Fruit fly (Drosophila melanogaster) whole organism, embryonic: ENCODE results near the gene CG8907.

Experiments
- BEAF-32 ChIP-seq: fragments of 200-800 bp; sonication (Bioruptor generic); optimal IDR thresholded peaks from 3 replicates; lab custom pipeline; 2017; ENCODE audit warnings: missing biosample characterization, missing genetic modification characterization, mild to moderate bottlenecking, moderate library complexity, missing genetic modification reagents
- CG10366 ChIP-seq: fragments of 200-800 bp; sonication (Bioruptor generic); IDR thresholded peaks from 2 replicates; pipeline ENCODE4 v1.3.6; 2022; ENCODE audit warnings: missing biosample characterization, missing genetic modification characterization
- CG12104 ChIP-seq: fragments of 200-800 bp; sonication (Bioruptor generic); optimal IDR thresholded peaks from 3 replicates; lab custom pipeline; 2016; ENCODE audit warnings: missing biosample characterization, missing genetic modification characterization
- CG12155 ChIP-seq: fragments of 200-800 bp; sonication (Bioruptor generic); optimal IDR thresholded peaks from 3 replicates; lab custom pipeline; 2016; ENCODE audit warnings: missing biosample characterization, missing genetic modification characterization
- CG12659 ChIP-seq: fragments of 200-800 bp; sonication (Bioruptor generic); optimal IDR thresholded peaks from 3 replicates; lab custom pipeline; 2017; ENCODE audit warnings: mild to moderate bottlenecking, missing biosample characterization, missing genetic modification reagents, missing genetic modification characterization
- CG13624 ChIP-seq: fragments of 200-800 bp; sonication (Bioruptor generic); optimal IDR thresholded peaks from 2 replicates; lab custom pipeline; 2016; ENCODE audit warnings: missing biosample characterization, missing genetic modification characterization
- CG14710 ChIP-seq: fragments of 200-800 bp; sonication (Bioruptor generic); optimal IDR thresholded peaks from 3 replicates; lab custom pipeline; 2019; ENCODE audit warnings: missing biosample characterization, mild to moderate bottlenecking, missing genetic modification characterization, moderate library complexity
- CG2116 ChIP-seq: fragments of 200-800 bp; sonication (Bioruptor generic); optimal IDR thresholded peaks from 3 replicates; lab custom pipeline; 2018; ENCODE audit warnings: missing biosample characterization, mild to moderate bottlenecking, missing genetic modification characterization
- CG33213 ChIP-seq: fragments of 200-800 bp; sonication (Bioruptor generic); optimal IDR thresholded peaks from 3 replicates; lab custom pipeline; 2016; ENCODE audit warnings: missing biosample characterization, missing genetic modification characterization
- CG3995 ChIP-seq: fragments of 200-800 bp; sonication (Bioruptor generic); optimal IDR thresholded peaks from 3 replicates; lab custom pipeline; 2016; ENCODE audit warnings: missing biosample characterization, missing genetic modification characterization
- CG6254 ChIP-seq: fragments of 200-800 bp; sonication (Bioruptor generic); optimal IDR thresholded peaks from 3 replicates; lab custom pipeline; 2017; ENCODE audit warnings: mild to moderate bottlenecking, missing biosample characterization, missing genetic modification reagents, missing genetic modification characterization
- CG7372 ChIP-seq: fragments of 200-800 bp; sonication (Bioruptor generic); IDR thresholded peaks from 2 replicates; pipeline ENCODE4 v1.3.6; 2022; ENCODE audit warnings: missing biosample characterization, missing genetic modification characterization
- CG7928 ChIP-seq: fragments of 200-800 bp; sonication (Bioruptor generic); optimal IDR thresholded peaks from 2 replicates; lab custom pipeline; 2017; ENCODE audit warnings: missing biosample characterization, mild to moderate bottlenecking, missing genetic modification characterization
- CG9797 ChIP-seq: fragments of 200-800 bp; sonication (Bioruptor generic); optimal IDR thresholded peaks from 3 replicates; lab custom pipeline; 2018; ENCODE audit warnings: missing biosample characterization, mild to moderate bottlenecking, missing genetic modification characterization
- CG9817 ChIP-seq: fragments of 200-800 bp; sonication (Bioruptor generic); optimal IDR thresholded peaks from 2 replicates; lab custom pipeline; 2018; ENCODE audit warnings: missing biosample characterization, mild to moderate bottlenecking, missing genetic modification characterization, moderate library complexity
- CoRest ChIP-seq: fragments of 200-800 bp; sonication (Bioruptor generic); optimal IDR thresholded peaks from 3 replicates; lab custom pipeline; 2018; ENCODE audit warnings: missing biosample characterization, mild to moderate bottlenecking, missing genetic modification characterization, moderate library complexity
- Dbx ChIP-seq: fragments of 200-800 bp; sonication (Bioruptor generic); IDR thresholded peaks from 3 replicates; pipeline ENCODE4 v1.3.6; 2022; ENCODE audit warnings: missing biosample characterization, missing genetic modification characterization
- Doc3 ChIP-seq: fragments of 200-800 bp; sonication (Bioruptor generic); IDR thresholded peaks from 3 replicates; pipeline ENCODE4 v1.3.6; 2022; ENCODE audit warnings: missing biosample characterization, missing genetic modification characterization; ENCODE audit not compliant: partially characterized antibody
- E2f2 ChIP-seq: fragments of 200-800 bp; sonication (Bioruptor generic); IDR thresholded peaks from 2 replicates; pipeline ENCODE4 v1.3.6; 2022; ENCODE audit warnings: missing biosample characterization, missing genetic modification characterization
- HLH4C ChIP-seq: fragments of 200-800 bp; sonication (Bioruptor generic); IDR thresholded peaks from 3 replicates; pipeline ENCODE4 v1.3.6; 2022; ENCODE audit warnings: missing biosample characterization, missing genetic modification characterization; ENCODE audit not compliant: partially characterized antibody
- HLH54F ChIP-seq: fragments of 200-800 bp; sonication (Bioruptor generic); optimal IDR thresholded peaks from 3 replicates; lab custom pipeline; 2016; ENCODE audit warnings: missing biosample characterization, missing genetic modification characterization
- HmgZ ChIP-seq: fragments of 200-800 bp; sonication (Bioruptor generic); optimal IDR thresholded peaks from 2 replicates; lab custom pipeline; 2018; ENCODE audit warnings: missing biosample characterization, mild to moderate bottlenecking, missing genetic modification characterization
- MESR4 ChIP-seq: fragments of 200-800 bp; sonication (Bioruptor generic); optimal IDR thresholded peaks from 2 replicates; lab custom pipeline; 2018; ENCODE audit warnings: missing biosample characterization, mild to moderate bottlenecking, missing genetic modification characterization, moderate library complexity
- Myb ChIP-seq: fragments of 200-800 bp; sonication (Bioruptor generic); optimal IDR thresholded peaks from 2 replicates; lab custom pipeline; 2016; ENCODE audit warnings: missing biosample characterization, missing genetic modification characterization
- Pdp1 ChIP-seq, 2 experiments: fragments of 200-800 bp; sonication (Bioruptor generic); optimal IDR thresholded peaks; 3 replicates each; lab custom pipeline; 2016; ENCODE audit warnings: missing biosample characterization in 2 of 2, missing genetic modification characterization in 2 of 2, mild to moderate bottlenecking in 1 of 2, moderate library complexity in 1 of 2
- Scr ChIP-seq: fragments of 200-800 bp; sonication (Bioruptor generic); IDR thresholded peaks from 2 replicates; pipeline ENCODE4 v1.3.6; 2022; ENCODE audit warnings: missing biosample characterization, missing genetic modification characterization; ENCODE audit not compliant: partially characterized antibody
- al ChIP-seq: fragments of 200-800 bp; sonication (Bioruptor generic); IDR thresholded peaks from 2 replicates; pipeline ENCODE4 v1.3.6; 2022; ENCODE audit warnings: missing biosample characterization, missing genetic modification characterization
- ara ChIP-seq: fragments of 200-800 bp; sonication (Bioruptor generic); IDR thresholded peaks from 2 replicates; pipeline ENCODE4 v1.3.6; 2022; ENCODE audit warnings: missing biosample characterization, missing genetic modification characterization
- ato ChIP-seq: fragments of 200-800 bp; sonication (Bioruptor generic); IDR thresholded peaks from 2 replicates; pipeline ENCODE4 v1.3.6; 2022; ENCODE audit warnings: missing biosample characterization, missing genetic modification characterization; ENCODE audit not compliant: partially characterized antibody
- bcd ChIP-seq: fragments of 200-800 bp; sonication (Bioruptor generic); optimal IDR thresholded peaks from 2 replicates; lab custom pipeline; 2017; ENCODE audit warnings: missing biosample characterization, mild to moderate bottlenecking, missing genetic modification characterization
- bsh ChIP-seq, 2 experiments: fragments of 200-800 bp; sonication (Bioruptor generic); optimal IDR thresholded peaks; 2 replicates each; lab custom pipeline; 2017 to 2018; ENCODE audit warnings: mild to moderate bottlenecking in 2 of 2, missing biosample characterization in 2 of 2, missing genetic modification characterization in 2 of 2, moderate library complexity in 1 of 2
- dpn ChIP-seq, 2 experiments: fragments of 200-800 bp; sonication (Bioruptor generic); optimal IDR thresholded peaks; 3 replicates each; lab custom pipeline; 2016; ENCODE audit warnings: missing biosample characterization in 2 of 2, missing genetic modification characterization in 2 of 2
- exex ChIP-seq: fragments of 200-800 bp; sonication (Bioruptor generic); optimal IDR thresholded peaks from 4 replicates; lab custom pipeline; 2018; ENCODE audit warnings: missing biosample characterization, mild to moderate bottlenecking, missing genetic modification characterization, moderate library complexity
- gfzf ChIP-seq: fragments of 200-800 bp; sonication (Bioruptor generic); optimal IDR thresholded peaks from 2 replicates; lab custom pipeline; 2016; ENCODE audit warnings: missing biosample characterization, mild to moderate bottlenecking, missing genetic modification characterization, moderate library complexity
- gro ChIP-seq: fragments of 200-800 bp; sonication (Bioruptor generic); optimal IDR thresholded peaks from 2 replicates; lab custom pipeline; 2016; ENCODE audit warnings: missing biosample characterization, missing genetic modification characterization
- hb ChIP-seq: fragments of 200-800 bp; sonication (Bioruptor generic); IDR thresholded peaks from 3 replicates; pipeline ENCODE4 v1.3.6; 2022; ENCODE audit warnings: missing biosample characterization, missing genetic modification characterization; ENCODE audit not compliant: partially characterized antibody
- hbn ChIP-seq: fragments of 200-800 bp; sonication (Bioruptor generic); IDR thresholded peaks from 2 replicates; pipeline ENCODE4 v1.3.6; 2022; ENCODE audit warnings: missing biosample characterization, missing genetic modification characterization; ENCODE audit not compliant: partially characterized antibody
- inv ChIP-seq: fragments of 200-800 bp; sonication (Bioruptor generic); IDR thresholded peaks from 2 replicates; pipeline ENCODE4 v1.3.6; 2022; ENCODE audit warnings: missing biosample characterization, missing genetic modification characterization; ENCODE audit not compliant: partially characterized antibody
- mam ChIP-seq: fragments of 200-800 bp; sonication (Bioruptor generic); optimal IDR thresholded peaks from 3 replicates; lab custom pipeline; 2016; ENCODE audit warnings: missing biosample characterization, missing genetic modification characterization
- nerfin-2 ChIP-seq: fragments of 200-800 bp; sonication (Bioruptor generic); IDR thresholded peaks from 2 replicates; pipeline ENCODE4 v1.3.6; 2022; ENCODE audit warnings: missing biosample characterization, missing genetic modification characterization; ENCODE audit not compliant: partially characterized antibody
- sens ChIP-seq: fragments of 200-800 bp; sonication (Bioruptor generic); peaks from one replicate; lab custom pipeline; 2016; ENCODE audit warnings: missing biosample characterization, missing genetic modification characterization
- slbo ChIP-seq: fragments of 200-800 bp; sonication (Bioruptor generic); IDR thresholded peaks from 2 replicates; pipeline ENCODE4 v1.3.6; 2022; ENCODE audit warnings: missing biosample characterization, missing genetic modification characterization
- tna ChIP-seq: fragments of 200-800 bp; sonication (Bioruptor generic); IDR thresholded peaks from 2 replicates; pipeline ENCODE4 v1.3.6; 2022; ENCODE audit warnings: missing biosample characterization, missing genetic modification characterization; ENCODE audit not compliant: partially characterized antibody
- vnd ChIP-seq: fragments of 200-800 bp; sonication (Bioruptor generic); IDR thresholded peaks from 3 replicates; pipeline ENCODE4 v1.3.6; 2022; ENCODE audit warnings: missing biosample characterization, missing genetic modification characterization; ENCODE audit not compliant: partially characterized antibody
- z ChIP-seq: fragments of 200-800 bp; sonication (Bioruptor generic); IDR thresholded peaks from 3 replicates; pipeline ENCODE4 v1.3.6; 2022; ENCODE audit warnings: missing biosample characterization, missing genetic modification characterization
- zfh1 ChIP-seq: fragments of 200-800 bp; sonication (Bioruptor generic); IDR thresholded peaks from 3 replicates; pipeline ENCODE4 v1.3.6; 2022; ENCODE audit warnings: missing biosample characterization, missing genetic modification characterization
- zfh2 ChIP-seq: fragments of 200-800 bp; sonication (Bioruptor generic); optimal IDR thresholded peaks from 2 replicates; lab custom pipeline; 2016; ENCODE audit warnings: missing biosample characterization, missing genetic modification characterization

Gene CG8907

DNA sequence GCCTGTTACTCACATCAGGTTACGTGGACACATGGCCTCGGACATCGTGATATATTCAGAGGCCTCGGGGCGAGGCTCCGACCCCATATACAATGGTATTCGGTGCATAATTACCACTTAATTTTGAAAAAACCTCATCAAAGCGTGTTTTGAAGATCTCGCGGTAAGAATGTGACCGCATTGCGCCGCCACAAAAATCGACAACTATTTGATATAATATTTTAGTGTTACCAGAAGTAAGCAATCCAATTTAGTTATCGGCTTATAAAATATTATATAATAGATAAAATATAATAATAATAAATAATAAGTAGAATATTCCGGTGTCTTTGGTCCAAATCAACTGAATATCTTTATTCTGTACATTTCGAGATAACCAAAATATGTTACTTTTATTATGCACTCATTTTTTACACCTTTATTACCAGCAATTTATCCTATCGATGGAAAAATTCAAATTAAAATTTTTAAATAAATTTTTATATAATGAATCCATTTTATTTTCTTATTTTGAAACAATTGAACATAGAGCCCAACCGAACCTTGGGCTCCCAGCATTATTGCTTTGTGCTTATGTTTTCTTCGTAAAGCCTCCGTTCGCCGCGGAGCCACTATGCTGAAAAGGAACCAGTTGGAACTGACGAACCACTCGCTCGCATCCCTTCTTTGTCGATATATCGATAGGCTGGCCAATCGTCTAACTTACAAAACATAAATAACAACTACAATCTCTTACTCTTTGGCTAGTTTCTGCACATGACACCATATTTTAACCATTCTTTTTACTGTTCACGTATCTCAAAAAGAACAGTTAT, 32.1 kb downstream of the CG8907 start, which contains the start of the genes CG18213 and Trm7-32 (continued):
- peak; percentile 62 for TF ChIP-seq gfzf (GFP tag; lab: Kevin White, UChicago)
- peak; percentile 47 for TF ChIP-seq CoRest (tag; lab: Kevin White, UChicago)
- no peak for TF ChIP-seq ara (GFP tag; lab: Robert Waterston, UW)
- peak; percentile 72 for TF ChIP-seq hbn (GFP tag; lab: Robert Waterston, UW)
- TF ChIP-seq inv: peak; percentile 79
- TF ChIP-seq CG10366 (GFP tag; lab: Robert Waterston, UW): 0 out of 2 replicates have a peak, but pooled peaks have one; percentile 12
- peak; percentile 47 for TF ChIP-seq CG9797
- peak; percentile 60; the same call in 1 of the 2 replicates for TF ChIP-seq slbo (GFP tag; lab: Robert Waterston, UW)
- TF ChIP-seq CG7372 (GFP tag; lab: Robert Waterston, UW): peak; percentile 10; the same call in 1 of the 2 replicates
- peak; percentile 9 for TF ChIP-seq CG12104 (GFP tag; lab: Kevin White, UChicago)
- peak; percentile 12 for TF ChIP-seq CG3995 (GFP tag; lab: Kevin White, UChicago)
- peak in 1 of 2 experiments; percentile 34 for TF ChIP-seq dpn (GFP tag; optimal IDR thresholded peaks at IDR 0.05; lab: Kevin White, UChicago)
- TF ChIP-seq Scr: peak; percentile 87
- peak; percentile 35 for TF ChIP-seq CG9817
- peak; percentile 55 for TF ChIP-seq CG12659 (GFP tag; lab: Kevin White, UChicago)
- TF ChIP-seq bcd (GFP tag; lab: Kevin White, UChicago): no peak
- peak; percentile 48 for TF ChIP-seq CG14710 (tag; lab: Kevin White, UChicago)
- TF ChIP-seq CG6254 (GFP tag; lab: Kevin White, UChicago): peak; percentile 6
- peak; percentile 4 for TF ChIP-seq CG33213 (GFP tag; lab: Kevin White, UChicago)
- peak; percentile 80 for TF ChIP-seq tna (GFP tag; lab: Robert Waterston, UW)
- no peak; the same call in 2 of the 3 replicates for TF ChIP-seq Dbx (GFP tag; lab: Robert Waterston, UW)
- peak; percentile 70 for TF ChIP-seq ato (GFP tag; lab: Robert Waterston, UW)
- no peak for TF ChIP-seq z (GFP tag; lab: Robert Waterston, UW)
- TF ChIP-seq zfh1 (GFP tag; lab: Robert Waterston, UW): no peak
- TF ChIP-seq HmgZ (tag; lab: Kevin White, UChicago): peak; percentile 27
- peak; percentile 59 for TF ChIP-seq CG2116
- TF ChIP-seq Pdp1 (GFP tag; optimal IDR thresholded peaks at IDR 0.05; lab: Kevin White, UChicago): peak in 1 of 2 experiments; percentile 53
- TF ChIP-seq BEAF-32 (GFP tag; lab: Kevin White, UChicago): peak; percentile 78
- TF ChIP-seq MESR4 (GFP tag; lab: Kevin White, UChicago): peak; percentile 72
- peak; percentile 86 for TF ChIP-seq vnd (GFP tag; lab: Robert Waterston, UW)
- TF ChIP-seq bsh (GFP tag; optimal IDR thresholded peaks at IDR 0.05; lab: Kevin White, UChicago): no peak
- TF ChIP-seq CG13624: peak; percentile 18
- peak; percentile 36; the same call in 1 of the 2 replicates for TF ChIP-seq nerfin-2 (GFP tag; lab: Robert Waterston, UW)
- peak; percentile 72 for TF ChIP-seq hb (GFP tag; lab: Robert Waterston, UW)
- peak; percentile 80 for TF ChIP-seq HLH4C (GFP tag; lab: Robert Waterston, UW)
- TF ChIP-seq CG12155: peak; percentile 23
- peak; percentile 80 for TF ChIP-seq E2f2 (GFP tag; lab: Robert Waterston, UW)
- TF ChIP-seq HLH54F: peak; percentile 5
- TF ChIP-seq Doc3 (GFP tag; lab: Robert Waterston, UW): peak; percentile 76
- TF ChIP-seq exex (tag; lab: Kevin White, UChicago): no peak
- TF ChIP-seq zfh2 (GFP tag; lab: Kevin White, UChicago): peak; percentile 33
- TF ChIP-seq sens (GFP tag; lab: Kevin White, UChicago): peak; percentile 73
- TF ChIP-seq mam (GFP tag; lab: Kevin White, UChicago): peak; percentile 40
- TF ChIP-seq gro (GFP tag; lab: Kevin White, UChicago): peak; percentile 27
- TF ChIP-seq Myb: peak; percentile 12
- no peak for TF ChIP-seq al (GFP tag; lab: Robert Waterston, UW)
- TF ChIP-seq CG7928 (GFP tag; lab: Kevin White, UChicago): peak; percentile 88
